Worm (Caenorhabditis elegans) whole organism, L2 larva: ENCODE measurements around the gene srd-56.

Experiments
- C34F6.9 ChIP-seq: fragments of 150-350 bp; optimal IDR thresholded peaks from 2 replicates; lab custom pipeline; 2014; ENCODE audit warnings: missing biosample characterization, missing genetic modification characterization
- R02D3.7 ChIP-seq: fragments of 150-350 bp; optimal IDR thresholded peaks from 2 replicates; lab custom pipeline; 2014; ENCODE audit warnings: missing biosample characterization, missing genetic modification characterization
- alr-1 ChIP-seq: fragments of 150-350 bp; optimal IDR thresholded peaks from 2 replicates; lab custom pipeline; 2014; ENCODE audit warnings: missing biosample characterization, missing genetic modification characterization
- ama-1 ChIP-seq: fragments of 150-350 bp; optimal IDR thresholded peaks from 2 replicates; lab custom pipeline; 2018; ENCODE audit warnings: inconsistent platforms
- blmp-1 ChIP-seq: sonication (generic microtip); optimal IDR thresholded peaks from 2 replicates; lab custom pipeline; 2017; ENCODE audit warnings: missing genetic modification characterization, mild to moderate bottlenecking, missing compliant biosample characterization, antibody characterized with exemption, moderate library complexity; ENCODE audit not compliant: insufficient read depth
- ceh-16 ChIP-seq: fragments of 150-350 bp; optimal IDR thresholded peaks from 2 replicates; lab custom pipeline; 2014; ENCODE audit warnings: missing biosample characterization, missing genetic modification characterization
- ceh-82 ChIP-seq: fragments of 150-350 bp; optimal IDR thresholded peaks from 2 replicates; lab custom pipeline; 2014; ENCODE audit warnings: missing biosample characterization, missing genetic modification characterization
- crh-2 ChIP-seq: sonication (generic microtip); optimal IDR thresholded peaks from 2 replicates; lab custom pipeline; 2017; ENCODE audit warnings: missing biosample characterization, missing genetic modification characterization
- dmd-4 ChIP-seq: sonication (generic microtip); optimal IDR thresholded peaks from 2 replicates; lab custom pipeline; 2017; ENCODE audit warnings: missing biosample characterization, missing genetic modification characterization
- egl-27 ChIP-seq: sonication (generic microtip); optimal IDR thresholded peaks from 3 replicates; lab custom pipeline; 2017; ENCODE audit warnings: missing biosample characterization, missing genetic modification reagents, missing genetic modification characterization
- fos-1 ChIP-seq: fragments of 150-350 bp; optimal IDR thresholded peaks from 2 replicates; lab custom pipeline; 2014; ENCODE audit warnings: missing biosample characterization, missing genetic modification characterization
- gmeb-1 ChIP-seq: fragments of 150-350 bp; optimal IDR thresholded peaks from 2 replicates; lab custom pipeline; 2014; ENCODE audit warnings: missing biosample characterization, missing genetic modification characterization
- lin-11 ChIP-seq: fragments of 150-350 bp; sonication (generic microtip); optimal IDR thresholded peaks from 2 replicates; lab custom pipeline; 2014; ENCODE audit warnings: missing biosample characterization, missing genetic modification characterization, inconsistent platforms, mixed read lengths
- lin-13 ChIP-seq: fragments of 150-350 bp; optimal IDR thresholded peaks from 2 replicates; lab custom pipeline; 2014; ENCODE audit warnings: missing biosample characterization, missing genetic modification reagents, missing genetic modification characterization
- lin-39 ChIP-seq: fragments of 150-350 bp; optimal IDR thresholded peaks from 2 replicates; lab custom pipeline; 2014; ENCODE audit warnings: missing biosample characterization, missing genetic modification reagents, missing genetic modification characterization
- lsy-2 ChIP-seq, 2 experiments: fragments of 150-350 bp in 1 of 2; sonication (generic microtip) in 1 of 2; optimal IDR thresholded peaks; 2 replicates each; lab custom pipeline; 2014 to 2017; ENCODE audit warnings: missing biosample characterization in 2 of 2, missing genetic modification characterization in 2 of 2
- mab-5 ChIP-seq: fragments of 150-350 bp; optimal IDR thresholded peaks from 2 replicates; lab custom pipeline; 2014; ENCODE audit warnings: missing biosample characterization, missing genetic modification characterization
- mbf-1 ChIP-seq: sonication (generic microtip); optimal IDR thresholded peaks from 2 replicates; lab custom pipeline; 2017; ENCODE audit warnings: missing biosample characterization, missing genetic modification characterization
- nhr-10 ChIP-seq: sonication (generic microtip); optimal IDR thresholded peaks from 2 replicates; lab custom pipeline; 2017; ENCODE audit warnings: missing biosample characterization, missing genetic modification characterization
- nhr-11 ChIP-seq: fragments of 150-350 bp; optimal IDR thresholded peaks from 2 replicates; lab custom pipeline; 2014; ENCODE audit warnings: missing biosample characterization, missing genetic modification characterization
- nhr-12 ChIP-seq: fragments of 150-350 bp; optimal IDR thresholded peaks from 2 replicates; lab custom pipeline; 2014; ENCODE audit warnings: missing biosample characterization, missing genetic modification characterization
- nhr-129 ChIP-seq: fragments of 150-350 bp; optimal IDR thresholded peaks from 2 replicates; lab custom pipeline; 2014; ENCODE audit warnings: missing biosample characterization, missing genetic modification characterization
- nhr-21 ChIP-seq: fragments of 150-350 bp; optimal IDR thresholded peaks from 2 replicates; lab custom pipeline; 2014; ENCODE audit warnings: missing biosample characterization, missing genetic modification characterization
- nhr-237 ChIP-seq: fragments of 150-350 bp; optimal IDR thresholded peaks from 2 replicates; lab custom pipeline; 2014; ENCODE audit warnings: missing biosample characterization, missing genetic modification characterization
- nhr-25 ChIP-seq: fragments of 150-350 bp; sonication (generic microtip); optimal IDR thresholded peaks from 3 replicates; lab custom pipeline; 2014; ENCODE audit warnings: missing biosample characterization, missing genetic modification characterization
- nhr-6 ChIP-seq: fragments of 150-350 bp; optimal IDR thresholded peaks from 2 replicates; lab custom pipeline; 2014; ENCODE audit warnings: missing biosample characterization, missing genetic modification characterization
- nhr-77 ChIP-seq: fragments of 150-350 bp; optimal IDR thresholded peaks from 2 replicates; lab custom pipeline; 2014; ENCODE audit warnings: missing biosample characterization, missing genetic modification characterization
- peb-1 ChIP-seq: fragments of 150-350 bp; optimal IDR thresholded peaks from 2 replicates; lab custom pipeline; 2014; ENCODE audit warnings: missing biosample characterization, missing genetic modification characterization
- skn-1 ChIP-seq: sonication (generic microtip); optimal IDR thresholded peaks from 2 replicates; lab custom pipeline; 2017; ENCODE audit warnings: missing biosample characterization, missing genetic modification characterization
- sma-3 ChIP-seq: sonication (generic microtip); optimal IDR thresholded peaks from 2 replicates; lab custom pipeline; 2016; ENCODE audit warnings: missing genetic modification reagents, missing genetic modification characterization, missing compliant biosample characterization
- sma-9 ChIP-seq, 2 experiments: fragments of 150-350 bp in 1 of 2; sonication (generic microtip) in 1 of 2; optimal IDR thresholded peaks; 2 replicates each; lab custom pipeline; 2014 to 2016; ENCODE audit warnings: missing genetic modification characterization in 2 of 2, mild to moderate bottlenecking in 1 of 2, missing biosample characterization in 1 of 2, missing compliant biosample characterization in 1 of 2, missing genetic modification reagents in 1 of 2, moderate library complexity in 1 of 2
- unc-55 ChIP-seq: fragments of 150-350 bp; sonication (generic microtip); optimal IDR thresholded peaks from 3 replicates; lab custom pipeline; 2014; ENCODE audit warnings: missing biosample characterization, missing genetic modification reagents, missing genetic modification characterization
- ztf-1 ChIP-seq: fragments of 200-800 bp; sonication (Bioruptor generic); conservative IDR thresholded peaks from 2 replicates; pipeline ENCODE4 v1.3.6; 2022; ENCODE audit warnings: missing genetic modification characterization, missing compliant biosample characterization
- ztf-11 ChIP-seq: sonication (generic microtip); optimal IDR thresholded peaks from 2 replicates; lab custom pipeline; 2017; ENCODE audit warnings: missing biosample characterization, missing genetic modification characterization

The srd-56 gene

DNA sequence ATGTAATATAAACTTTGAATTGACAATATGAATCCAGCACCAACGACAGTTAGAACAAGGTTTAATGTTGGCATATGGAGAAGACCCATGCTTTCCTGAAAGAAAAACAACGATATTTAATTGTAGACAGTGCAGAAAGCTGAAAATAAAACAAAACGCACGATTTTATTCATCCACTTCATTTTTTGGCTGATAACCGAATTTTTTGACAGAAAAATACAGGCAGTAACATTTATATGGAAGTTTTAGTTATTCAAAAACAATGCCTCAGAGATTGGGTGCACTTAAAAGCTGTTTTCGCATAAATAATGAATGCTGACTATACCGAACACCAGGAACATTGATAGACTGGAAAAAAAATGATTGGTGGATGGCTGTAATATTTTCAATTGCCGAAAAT, 37.3 kb downstream of the srd-56 start, which contains the start of gene mfsd-13.2:
mfsd-13.2 (minus strand) TSS at position 101 of the 400 bp plus-strand sequence.
- TF ChIP-seq nhr-11 (tag; lab: Kevin White, UChicago) = no peak
- TF ChIP-seq ceh-16 = no peak
- TF ChIP-seq R02D3.7 (tag; lab: Kevin White, UChicago) = no peak
- TF ChIP-seq unc-55 = no peak
- TF ChIP-seq peb-1 (tag; lab: Kevin White, UChicago) = no peak

DNA sequence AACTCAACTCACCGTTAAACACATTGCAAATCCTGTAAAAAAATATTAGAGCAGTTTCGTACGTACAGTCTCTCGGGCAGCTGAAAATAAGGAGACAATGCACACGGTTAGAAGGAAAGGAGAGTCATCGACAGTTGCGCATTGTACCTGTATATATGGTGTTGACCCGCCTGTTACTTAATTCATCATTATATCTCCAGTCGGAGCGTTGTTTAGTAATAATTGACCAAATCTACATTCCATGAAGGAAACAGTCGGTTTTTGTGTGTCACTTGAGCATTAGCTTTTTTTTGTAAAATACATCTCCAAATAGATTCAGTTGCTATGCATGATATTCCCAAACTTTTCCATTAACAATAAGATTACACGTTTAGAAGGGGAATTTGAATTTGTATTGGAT, 41.5 kb downstream of the srd-56 start, which contains the start of gene C27H5.12:
C27H5.12 (minus strand) TSS at position 101 of the 400 bp plus-strand sequence.
- TF ChIP-seq unc-55 (no peak), sma-3 (GFP tag; lab: Kevin White, UChicago) (no peak), nhr-12 (tag; lab: Kevin White, UChicago) (no peak), C34F6.9 (tag; lab: Kevin White, UChicago) (no peak), ztf-11 (tag; lab: Kevin White, UChicago) (no peak), fos-1 (tag; lab: Kevin White, UChicago) (no peak), crh-2 (tag; lab: Kevin White, UChicago) (no peak), ceh-16 (no peak), ceh-82 (no peak)

DNA sequence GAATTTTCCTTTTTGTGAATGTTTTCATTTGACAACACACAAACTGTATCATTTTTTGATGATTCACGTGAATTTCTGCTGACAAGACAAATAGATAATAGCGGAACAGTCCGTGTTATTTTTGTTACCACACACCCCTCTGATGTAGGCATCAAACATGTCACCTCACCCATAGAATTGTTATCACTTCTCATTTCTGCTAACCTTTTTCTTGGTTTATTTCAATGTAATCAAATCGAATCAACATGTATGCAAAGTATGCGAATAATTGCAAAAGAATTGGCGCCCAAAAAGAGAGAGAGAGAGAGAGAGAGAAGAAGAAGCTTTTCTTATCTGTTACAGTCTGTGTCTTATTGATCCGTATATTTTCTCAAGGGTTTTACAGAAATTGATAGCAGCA, 45.6 kb downstream of the srd-56 start:
- TF ChIP-seq egl-27 (tag; lab: Kevin White, UChicago) (no peak), unc-55 (no peak), lin-39 (tag; lab: Kevin White, UChicago) (no peak), nhr-11 (tag; lab: Kevin White, UChicago) (no peak), nhr-237 (tag; lab: Kevin White, UChicago) (no peak), fos-1 (tag; lab: Kevin White, UChicago) (peak; percentile 52), gmeb-1 (peak; percentile 27), ceh-82 (no peak), sma-9 (GFP tag; optimal IDR thresholded peaks at IDR 0.05; lab: Kevin White, UChicago) (peak; percentile 60), sma-9 (tag; optimal IDR thresholded peaks at IDR 0.05; lab: Kevin White, UChicago) (no peak), crh-2 (tag; lab: Kevin White, UChicago) (peak; percentile 43)

- no peak for TF ChIP-seq nhr-10 (tag; lab: Kevin White, UChicago)
- no peak for TF ChIP-seq gmeb-1
- TF ChIP-seq nhr-25 (tag; lab: Kevin White, UChicago) = no peak
- TF ChIP-seq nhr-129 (tag; lab: Kevin White, UChicago) = peak; percentile 21
- no peak for TF ChIP-seq lin-13
- no peak for TF ChIP-seq dmd-4
- peak; percentile 48 for TF ChIP-seq fos-1 (tag; lab: Kevin White, UChicago)
- no peak for TF ChIP-seq mbf-1 (tag; lab: Kevin White, UChicago)
- peak in 1 of 2 experiments; percentile 18 for TF ChIP-seq lsy-2 (tag; optimal IDR thresholded peaks at IDR 0.05; lab: Kevin White, UChicago)
- no peak for TF ChIP-seq R02D3.7 (tag; lab: Kevin White, UChicago)
- peak; percentile 21 for TF ChIP-seq ama-1 (lab: Kevin White, UChicago)
- TF ChIP-seq unc-55 = no peak
- no peak for TF ChIP-seq nhr-21 (tag; lab: Kevin White, UChicago)
Observed at ce11 chrII:7155392-7155791, 47.6 kb downstream of the srd-56 start, which contains the start of gene C27H5.2. Gene C27H5.2, plus strand, starts transcription at chrII:7155581.

ce11 chrII:7154711-7155110, 48.3 kb downstream of the srd-56 start:
- no peak for TF ChIP-seq nhr-10 (tag; lab: Kevin White, UChicago)
- TF ChIP-seq crh-2 (tag; lab: Kevin White, UChicago) = no peak
- TF ChIP-seq nhr-77 (tag; lab: Kevin White, UChicago) = no peak
- TF ChIP-seq nhr-6 (tag; lab: Kevin White, UChicago) = no peak
- TF ChIP-seq nhr-11 (tag; lab: Kevin White, UChicago) = no peak
- no peak for TF ChIP-seq ztf-11 (tag; lab: Kevin White, UChicago)
- TF ChIP-seq ztf-1 (GFP tag; lab: Robert Waterston, UW) = no peak
- TF ChIP-seq nhr-237 (tag; lab: Kevin White, UChicago) = no peak
- no peak for TF ChIP-seq mab-5 (tag; lab: Kevin White, UChicago)
- no peak for TF ChIP-seq sma-9 (GFP tag; optimal IDR thresholded peaks at IDR 0.05; lab: Kevin White, UChicago)
- TF ChIP-seq sma-9 (tag; optimal IDR thresholded peaks at IDR 0.05; lab: Kevin White, UChicago) = no peak
- no peak for TF ChIP-seq blmp-1 (tag; lab: Kevin White, UChicago)
- TF ChIP-seq ceh-16 = no peak
- no peak for TF ChIP-seq skn-1 (tag; lab: Kevin White, UChicago)
- TF ChIP-seq lin-11 (tag; lab: Kevin White, UChicago) = no peak
- TF ChIP-seq alr-1 = no peak
- no peak for TF ChIP-seq lin-39 (tag; lab: Kevin White, UChicago)
- TF ChIP-seq, all 48 proteins: peak for 0
